Fruit fly (Drosophila melanogaster) whole organism: ENCODE measurements around the gene slou.

ENCODE experiments used
- CG8478 ChIP-seq: fragments of >200 bp; optimal IDR thresholded peaks from 2 replicates; lab custom pipeline; 2018; ENCODE audit warnings: inconsistent platforms
- Dll ChIP-seq: fragments of >200 bp; optimal IDR thresholded peaks from 2 replicates; lab custom pipeline; 2017
- EcR ChIP-seq, 2 experiments: fragments of >200 bp; optimal IDR thresholded peaks; 2 replicates each; lab custom pipeline; 2017; ENCODE audit warnings: missing biosample characterization in 2 of 2, missing genetic modification characterization in 2 of 2, missing genetic modification reagents in 2 of 2
- pan ChIP-seq: fragments of >200 bp; optimal IDR thresholded peaks from 2 replicates; lab custom pipeline; 2017
- psq ChIP-seq: fragments of >200 bp; optimal IDR thresholded peaks from 2 replicates; lab custom pipeline; 2017
- usp ChIP-seq: fragments of >200 bp; optimal IDR thresholded peaks from 2 replicates; lab custom pipeline; 2017; ENCODE audit warnings: missing biosample characterization, missing genetic modification characterization, mixed read lengths

The slou gene

DNA sequence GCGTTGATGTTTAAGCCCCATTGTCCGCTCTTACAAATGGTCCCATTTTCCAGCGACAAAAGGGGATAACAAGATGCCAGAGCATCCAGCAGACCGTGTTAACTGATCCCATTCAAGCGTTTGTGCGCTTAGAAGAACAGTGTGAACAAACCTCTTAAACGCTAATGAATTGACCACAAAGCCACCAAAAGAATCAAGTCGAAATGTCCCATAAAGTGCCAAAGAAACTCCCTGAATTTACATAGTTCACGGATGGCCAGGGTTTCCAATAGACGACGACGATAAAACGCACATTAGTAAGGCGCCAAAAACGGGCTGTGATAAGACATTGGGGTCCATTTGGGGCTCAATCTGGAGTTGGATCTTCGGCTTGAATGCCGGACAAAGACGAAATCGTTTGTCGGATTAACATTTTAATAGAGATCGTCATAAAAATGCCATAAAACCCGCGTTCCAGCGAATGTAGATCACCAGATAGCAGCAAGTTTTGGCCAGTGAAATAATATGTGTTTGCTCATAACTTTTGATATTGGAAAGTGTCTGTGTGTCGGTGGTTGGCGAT lies 55.6 kb downstream of the slou start:
- no peak for TF ChIP-seq pan (lab: Kevin White, UChicago)
- no peak for TF ChIP-seq Dll (lab: Kevin White, UChicago)
- TF ChIP-seq EcR (GFP tag; optimal IDR thresholded peaks at IDR 0.05; lab: Kevin White, UChicago) = no peak
- TF ChIP-seq usp (GFP tag; lab: Kevin White, UChicago) = no peak
- TF ChIP-seq CG8478 (lab: Kevin White, UChicago) = no peak
- no peak for TF ChIP-seq psq (lab: Kevin White, UChicago)

DNA sequence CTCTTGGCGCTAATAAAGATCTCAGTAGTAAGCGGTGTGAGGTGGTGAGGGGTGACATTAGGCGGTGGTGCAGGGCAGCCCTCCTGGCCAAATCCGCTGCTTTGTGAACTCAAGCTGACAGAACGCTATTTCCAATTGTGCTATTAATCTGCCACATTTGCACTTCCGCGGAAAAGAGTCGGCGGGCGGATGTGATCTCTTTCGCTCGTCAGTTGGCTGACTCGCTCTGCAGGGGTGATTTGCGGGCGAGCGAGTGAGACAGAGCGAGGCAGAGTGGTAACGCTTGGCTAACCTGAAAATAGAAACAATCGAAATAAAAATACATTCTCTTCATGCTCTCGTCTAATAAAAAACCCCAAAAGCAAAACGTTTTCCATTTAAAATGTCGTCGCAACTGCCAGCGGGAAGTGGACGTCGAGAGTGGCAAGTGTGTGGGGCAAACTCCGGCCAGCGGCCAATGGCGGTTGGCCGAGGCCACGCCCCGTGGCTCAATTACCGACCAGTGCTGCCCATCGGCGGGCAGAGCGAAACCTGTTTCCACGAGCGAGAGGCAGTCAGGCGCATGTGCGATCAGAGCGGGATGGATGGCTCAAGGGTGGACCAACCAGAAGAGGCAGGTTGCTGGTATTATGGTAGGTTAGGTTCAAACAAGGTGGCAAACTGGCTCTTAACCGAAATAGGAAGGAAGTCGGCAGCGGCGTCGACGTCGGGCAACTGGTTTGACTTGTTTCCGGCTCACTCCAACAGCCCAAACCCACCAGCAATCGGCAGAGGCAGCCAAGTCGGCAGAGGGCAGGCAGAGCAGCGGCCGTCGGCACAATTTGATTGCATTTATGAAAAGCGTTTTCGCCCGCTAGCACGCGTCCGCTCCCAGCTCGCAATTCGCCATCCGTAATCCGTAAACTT lies 57.6 kb downstream of the slou start, which contains the start of gene C15:
C15 (plus strand) TSS at position 856 of the 906 bp plus-strand sequence.
- TF ChIP-seq Dll (lab: Kevin White, UChicago) (peak; percentile 81), pan (lab: Kevin White, UChicago) (no peak)
